Fruit fly (Drosophila melanogaster): ENCODE data around the gene CG9837.

DNA sequence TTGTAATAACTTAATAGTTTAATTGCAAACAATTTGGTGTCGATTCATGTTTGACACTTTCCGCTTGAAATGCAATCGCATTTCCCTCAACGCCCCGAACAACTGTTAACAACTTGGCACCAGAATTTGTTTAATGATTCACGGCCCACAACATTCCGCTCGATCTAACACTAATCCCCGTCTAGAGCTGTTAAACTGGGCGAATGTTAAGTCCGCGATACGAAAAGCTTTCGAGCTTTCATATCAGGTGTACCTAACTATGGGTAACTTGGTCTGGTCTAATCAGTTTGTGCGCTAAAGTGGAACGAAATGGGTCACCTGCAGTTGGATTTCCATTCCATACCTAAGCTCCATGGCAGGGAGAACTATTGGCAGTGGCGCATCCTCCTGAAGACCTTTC is 40.2 kb downstream of the CG9837 start, which contains the start of gene CG34301:
- no peak for TF ChIP-seq CG8478 (optimal IDR thresholded peaks at IDR 0.05)
- TF ChIP-seq CTCF (optimal IDR thresholded peaks at IDR 0.05): no peak
